Worm (Caenorhabditis elegans): Measurements from ENCODE around the gene zig-4.

DNA sequence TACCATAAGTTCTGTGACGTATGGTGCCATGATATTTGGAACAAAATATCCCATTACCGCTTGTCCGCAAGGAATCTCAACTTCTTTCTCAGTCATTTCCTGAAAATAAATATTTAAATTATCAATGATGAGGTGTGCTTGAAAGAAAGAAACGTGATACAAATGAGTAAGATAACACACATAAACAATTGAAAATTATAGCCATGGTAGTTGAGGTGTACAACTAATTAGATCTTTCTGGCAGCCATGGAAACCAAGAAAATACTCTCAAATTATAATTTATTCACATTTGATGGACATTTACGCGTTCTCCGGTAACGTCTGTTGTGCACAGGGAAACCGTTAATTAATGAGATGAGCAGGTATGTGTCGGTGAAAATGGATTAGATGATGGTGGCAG lies 32.9 kb upstream of the zig-4 start, which contains the start of gene C39D10.5:
- TF ChIP-seq dao-5 (tag; optimal IDR thresholded peaks at IDR 0.05) (no peak), him-1 (tag; optimal IDR thresholded peaks at IDR 0.05) (no peak)

Measured in whole organism, L4/young adult.